Fruit fly (Drosophila melanogaster) whole organism, pupa: ENCODE data around the gene Alg7.

Source experiments
- CG10348 ChIP-seq: fragments of 200-800 bp; sonication (Bioruptor generic); IDR thresholded peaks from 2 replicates; pipeline ENCODE4 v1.3.6; 2022; ENCODE audit warnings: missing biosample characterization, missing genetic modification characterization
- CG12605 ChIP-seq: fragments of 200-800 bp; sonication (Bioruptor generic); IDR thresholded peaks from 2 replicates; pipeline ENCODE4 v1.3.6; 2022; ENCODE audit warnings: missing biosample characterization, missing genetic modification characterization
- CG13204 ChIP-seq: fragments of 200-800 bp; sonication (Bioruptor generic); optimal IDR thresholded peaks from 2 replicates; lab custom pipeline; 2018; ENCODE audit warnings: missing biosample characterization, mild to moderate bottlenecking, missing genetic modification characterization, moderate library complexity
- CG14655 ChIP-seq: fragments of 200-800 bp; sonication (Bioruptor generic); optimal IDR thresholded peaks from 3 replicates; lab custom pipeline; 2017; ENCODE audit warnings: mild to moderate bottlenecking, missing biosample characterization, missing genetic modification reagents, missing genetic modification characterization
- CG15710 ChIP-seq: fragments of 200-800 bp; sonication (Bioruptor generic); optimal IDR thresholded peaks from 2 replicates; lab custom pipeline; 2018; ENCODE audit warnings: missing biosample characterization, mild to moderate bottlenecking, missing genetic modification characterization, moderate library complexity
- CG17806 ChIP-seq: fragments of 200-800 bp; sonication (Bioruptor generic); optimal IDR thresholded peaks from 2 replicates; lab custom pipeline; 2018; ENCODE audit warnings: missing biosample characterization, mild to moderate bottlenecking, missing genetic modification characterization, moderate library complexity
- CG32121 ChIP-seq: fragments of 200-800 bp; sonication (Bioruptor generic); IDR thresholded peaks from 2 replicates; pipeline ENCODE4 v1.3.6; 2022; ENCODE audit warnings: missing biosample characterization, missing genetic modification characterization
- CG34367 ChIP-seq: fragments of 200-800 bp; sonication (Bioruptor generic); optimal IDR thresholded peaks from 2 replicates; lab custom pipeline; 2018; ENCODE audit warnings: missing biosample characterization, mild to moderate bottlenecking, missing genetic modification characterization
- CG4496 ChIP-seq: fragments of 200-800 bp; sonication (Bioruptor generic); IDR thresholded peaks from 3 replicates; pipeline ENCODE4 v1.3.6; 2022; ENCODE audit warnings: missing biosample characterization, missing genetic modification characterization
- CG8159 ChIP-seq: fragments of 200-800 bp; sonication (Bioruptor generic); optimal IDR thresholded peaks from 3 replicates; lab custom pipeline; 2018; ENCODE audit warnings: missing biosample characterization, mild to moderate bottlenecking, missing genetic modification characterization, moderate library complexity
- CG8301 ChIP-seq: fragments of 200-800 bp; sonication (Bioruptor generic); optimal IDR thresholded peaks from 2 replicates; lab custom pipeline; 2018; ENCODE audit warnings: missing biosample characterization, mild to moderate bottlenecking, missing genetic modification characterization
- CG9948 ChIP-seq: fragments of 200-800 bp; sonication (Bioruptor generic); optimal IDR thresholded peaks from 2 replicates; lab custom pipeline; 2018; ENCODE audit warnings: missing biosample characterization, mild to moderate bottlenecking, missing genetic modification characterization, moderate library complexity
- D1 ChIP-seq: fragments of 200-800 bp; sonication (Bioruptor generic); optimal IDR thresholded peaks from 2 replicates; lab custom pipeline; 2018; ENCODE audit warnings: missing biosample characterization, mild to moderate bottlenecking, missing genetic modification characterization, moderate library complexity
- EcR ChIP-seq: fragments of 200-800 bp; sonication (Bioruptor generic); optimal IDR thresholded peaks from 3 replicates; lab custom pipeline; 2019; ENCODE audit warnings: missing biosample characterization, missing genetic modification characterization, mild to moderate bottlenecking, moderate library complexity, missing genetic modification reagents
- Ets98B ChIP-seq: fragments of 200-800 bp; sonication (Bioruptor generic); IDR thresholded peaks from 2 replicates; pipeline ENCODE4 v1.3.6; 2022; ENCODE audit warnings: missing biosample characterization, missing genetic modification characterization
- Pif1A ChIP-seq: fragments of 200-800 bp; sonication (Bioruptor generic); optimal IDR thresholded peaks from 3 replicates; lab custom pipeline; 2016; ENCODE audit warnings: missing biosample characterization, missing genetic modification characterization
- Pif1B ChIP-seq: fragments of 200-800 bp; sonication (Bioruptor generic); optimal IDR thresholded peaks from 3 replicates; lab custom pipeline; 2016; ENCODE audit warnings: missing biosample characterization, missing genetic modification characterization
- Snoo ChIP-seq: fragments of 200-800 bp; sonication (Bioruptor generic); optimal IDR thresholded peaks from 3 replicates; lab custom pipeline; 2017; ENCODE audit warnings: missing biosample characterization, mild to moderate bottlenecking, missing genetic modification characterization, inconsistent platforms
- fd96Ca ChIP-seq: fragments of 200-800 bp; sonication (Bioruptor generic); IDR thresholded peaks from 3 replicates; pipeline ENCODE4 v1.3.6; 2022; ENCODE audit warnings: missing biosample characterization, missing genetic modification characterization
- gl ChIP-seq: fragments of 200-800 bp; sonication (Bioruptor generic); optimal IDR thresholded peaks from 2 replicates; lab custom pipeline; 2018; ENCODE audit warnings: missing biosample characterization, mild to moderate bottlenecking, missing genetic modification characterization
- rn ChIP-seq: fragments of 200-800 bp; sonication (Bioruptor generic); IDR thresholded peaks from 2 replicates; pipeline ENCODE4 v1.3.6; 2022; ENCODE audit warnings: missing biosample characterization, missing genetic modification characterization

The Alg7 gene

DNA sequence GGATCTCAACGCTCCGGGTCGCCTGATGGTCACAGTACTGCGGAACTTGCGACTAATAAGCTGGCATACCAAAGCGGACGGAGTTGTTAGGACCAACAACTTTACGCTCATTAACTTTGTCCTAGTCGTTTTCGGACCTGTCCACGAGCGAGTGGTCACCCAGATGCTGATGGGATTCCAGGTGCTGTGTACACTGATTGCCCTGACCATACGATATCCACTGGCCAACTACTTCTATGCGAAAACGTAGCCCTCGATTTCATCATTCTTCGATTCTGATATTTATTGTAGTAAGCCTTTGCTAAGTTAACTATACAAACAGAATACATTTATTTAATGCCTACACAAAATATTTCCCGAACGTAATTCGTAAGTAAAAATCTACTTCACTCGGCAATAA, 4.1 kb downstream of the Alg7 start, which contains the start of gene Rsph1:
TSS of gene Rsph1 (plus strand) at position 301 of the 400 bp plus-strand sequence.
- TF ChIP-seq CG8159 (no peak), CG4496 (GFP tag; lab: Robert Waterston, UW) (no peak), rn (no peak), CG15710 (tag; lab: Kevin White, UChicago) (no peak), EcR (GFP tag; lab: Kevin White, UChicago) (no peak), Snoo (tag; lab: Kevin White, UChicago) (no peak), CG12605 (GFP tag; lab: Robert Waterston, UW) (no peak), CG13204 (GFP tag; lab: Kevin White, UChicago) (no peak), D1 (no peak), CG14655 (GFP tag; lab: Kevin White, UChicago) (no peak), fd96Ca (GFP tag; lab: Robert Waterston, UW) (no peak), Pif1B (GFP tag; lab: Kevin White, UChicago) (no peak), CG34367 (tag; lab: Kevin White, UChicago) (no peak), CG8301 (no peak), CG10348 (GFP tag; lab: Robert Waterston, UW) (no peak), CG9948 (tag; lab: Kevin White, UChicago) (no peak), Ets98B (GFP tag; lab: Robert Waterston, UW) (no peak)

DNA sequence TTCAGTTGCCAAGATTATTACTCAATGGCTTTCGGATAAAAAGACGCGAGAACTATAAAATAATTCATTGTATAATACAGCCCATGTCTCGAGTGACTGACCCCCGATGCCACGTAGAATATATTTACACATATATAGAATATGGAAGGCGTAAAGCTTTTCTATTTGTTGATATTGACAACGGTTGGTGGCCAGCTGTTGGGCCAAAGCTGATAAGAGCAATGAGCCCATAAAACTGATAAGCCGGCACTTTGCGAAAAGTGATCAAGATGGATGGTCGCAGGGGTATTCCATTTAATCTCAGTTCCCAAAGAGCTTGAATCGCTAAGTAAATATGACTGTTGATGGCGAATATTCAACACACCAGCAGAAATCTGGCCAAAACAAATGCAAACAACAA, 11.5 kb downstream of the Alg7 start:
- peak; percentile 91 for TF ChIP-seq EcR (GFP tag; lab: Kevin White, UChicago)
- TF ChIP-seq rn = no peak
- TF ChIP-seq, all 21 proteins: peak for 1

DNA sequence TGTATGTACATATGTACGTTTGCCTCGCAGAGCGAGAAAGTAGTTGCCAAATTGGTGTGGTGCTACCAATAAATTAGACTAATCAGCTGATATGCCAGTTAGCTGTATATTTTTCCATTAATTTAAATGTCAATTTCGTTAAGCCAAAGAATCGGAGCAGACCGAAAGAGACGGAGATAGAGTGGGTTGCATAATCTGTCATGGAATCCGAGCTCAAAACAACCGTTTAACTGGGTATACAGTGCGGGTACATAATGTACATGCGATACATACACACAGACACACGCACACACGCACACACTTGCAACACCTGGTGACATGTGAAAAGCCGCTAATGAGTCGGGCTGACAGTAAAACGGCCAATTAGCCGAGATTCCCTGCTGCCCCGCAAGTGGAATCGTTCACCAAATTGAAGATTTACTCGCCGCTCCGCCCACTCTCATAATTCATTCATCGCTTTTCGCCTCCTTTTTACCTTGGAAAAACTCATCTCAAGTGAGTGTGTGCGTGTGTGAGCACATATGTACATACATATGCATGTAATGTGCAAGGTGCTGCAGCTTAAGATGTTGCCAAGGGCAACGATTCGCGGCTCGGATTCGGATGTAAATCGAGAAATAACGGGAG, 12.1 kb downstream of the Alg7 start:
- TF ChIP-seq Pif1B (GFP tag; lab: Kevin White, UChicago) (no peak), CG8159 (no peak), CG4496 (GFP tag; lab: Robert Waterston, UW) (no peak), Pif1A (GFP tag; lab: Kevin White, UChicago) (no peak), CG32121 (no peak), CG13204 (GFP tag; lab: Kevin White, UChicago) (no peak), CG15710 (tag; lab: Kevin White, UChicago) (no peak), CG17806 (tag; lab: Kevin White, UChicago) (no peak), Snoo (tag; lab: Kevin White, UChicago) (no peak), CG10348 (GFP tag; lab: Robert Waterston, UW) (no peak)

DNA sequence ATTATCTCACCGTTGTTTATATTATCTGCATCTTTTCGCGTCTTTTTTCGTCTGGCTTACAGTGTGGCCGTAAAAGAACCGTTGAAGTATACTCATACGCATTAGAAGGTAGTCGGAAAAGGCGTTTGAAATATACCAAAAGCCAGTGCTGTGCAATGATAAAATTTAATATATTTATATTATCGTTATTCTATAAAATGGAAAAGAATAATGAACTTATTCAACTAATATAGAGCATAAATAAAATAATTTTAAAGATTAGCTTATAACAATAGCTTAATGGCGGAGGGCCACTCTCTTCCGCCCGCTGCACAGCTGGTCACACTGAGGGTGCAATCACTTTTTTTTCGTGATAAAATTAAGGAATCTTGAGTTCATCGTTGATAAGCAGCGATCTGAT, 12.8 kb downstream of the Alg7 start, which contains the start of the genes CG16974 and Edem2:
TSS of gene CG16974 (minus strand) at position 86 of the 400 bp plus-strand sequence.
TSS of gene Edem2 (plus strand) at position 308 of the 400 bp plus-strand sequence.
- TF ChIP-seq CG9948 (tag; lab: Kevin White, UChicago) = no peak
- TF ChIP-seq Snoo (tag; lab: Kevin White, UChicago) = peak; percentile 53
- TF ChIP-seq CG12605 (GFP tag; lab: Robert Waterston, UW) = no peak
- peak; percentile 56 for TF ChIP-seq CG15710 (tag; lab: Kevin White, UChicago)
- TF ChIP-seq CG10348 (GFP tag; lab: Robert Waterston, UW) = no peak
- TF ChIP-seq rn = peak; percentile 42; the same call in 1 of the 2 replicates
- TF ChIP-seq CG8301 = no peak
- no peak for TF ChIP-seq CG14655 (GFP tag; lab: Kevin White, UChicago)
- peak; percentile 28 for TF ChIP-seq EcR (GFP tag; lab: Kevin White, UChicago)
- peak; percentile 59; the same call in 1 of the 3 replicates for TF ChIP-seq CG4496 (GFP tag; lab: Robert Waterston, UW)
- TF ChIP-seq Ets98B (GFP tag; lab: Robert Waterston, UW) = peak; percentile 60
- peak; percentile 56; the same call in 1 of the 2 replicates for TF ChIP-seq CG32121
- TF ChIP-seq CG17806 (tag; lab: Kevin White, UChicago) = no peak
- TF ChIP-seq fd96Ca (GFP tag; lab: Robert Waterston, UW) = peak; percentile 71
- no peak for TF ChIP-seq CG13204 (GFP tag; lab: Kevin White, UChicago)
- no peak for TF ChIP-seq D1

DNA sequence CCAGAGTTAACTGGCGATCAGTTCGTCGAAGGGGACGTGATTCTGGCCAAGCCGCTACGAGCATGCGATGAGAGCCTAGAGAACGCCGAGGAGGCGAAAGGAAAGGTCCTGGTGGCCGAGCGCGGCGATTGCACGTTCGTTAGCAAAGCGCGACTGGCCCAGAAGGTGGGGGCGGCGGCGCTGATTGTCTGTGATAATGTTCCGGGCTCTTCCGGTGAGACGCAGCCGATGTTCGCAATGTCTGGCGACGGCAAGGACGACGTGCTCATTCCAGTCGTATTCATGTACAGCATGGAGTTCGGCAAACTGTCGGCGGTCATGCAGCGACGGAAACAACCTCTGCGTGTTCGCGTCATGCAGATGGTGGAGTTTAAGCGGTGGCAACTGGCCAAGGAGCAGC, 16.8 kb downstream of the Alg7 start:
- no peak for TF ChIP-seq CG4496 (GFP tag; lab: Robert Waterston, UW)
- no peak for TF ChIP-seq Pif1A (GFP tag; lab: Kevin White, UChicago)
- TF ChIP-seq CG13204 (GFP tag; lab: Kevin White, UChicago) = no peak
- no peak for TF ChIP-seq CG32121
- TF ChIP-seq Ets98B (GFP tag; lab: Robert Waterston, UW) = no peak
- no peak for TF ChIP-seq CG14655 (GFP tag; lab: Kevin White, UChicago)
- TF ChIP-seq Snoo (tag; lab: Kevin White, UChicago) = no peak
- TF ChIP-seq gl (tag; lab: Kevin White, UChicago) = no peak
- TF ChIP-seq CG15710 (tag; lab: Kevin White, UChicago) = no peak
- TF ChIP-seq rn = no peak
- no peak for TF ChIP-seq CG12605 (GFP tag; lab: Robert Waterston, UW)
- no peak for TF ChIP-seq EcR (GFP tag; lab: Kevin White, UChicago)
- TF ChIP-seq CG34367 (tag; lab: Kevin White, UChicago) = no peak
- TF ChIP-seq CG17806 (tag; lab: Kevin White, UChicago) = no peak
- TF ChIP-seq CG10348 (GFP tag; lab: Robert Waterston, UW) = no peak
- TF ChIP-seq fd96Ca (GFP tag; lab: Robert Waterston, UW) = no peak
- TF ChIP-seq Pif1B (GFP tag; lab: Kevin White, UChicago) = no peak
- TF ChIP-seq CG9948 (tag; lab: Kevin White, UChicago) = no peak
- no peak for TF ChIP-seq CG8159
